Fruit fly (Drosophila melanogaster): Measurements from ENCODE around the gene CG9522.

dm6 chrX:14844657-14845056 lies 4.0 kb downstream of the CG9522 start, which contains the start of gene CG12539:
- no peak for TF ChIP-seq CG12605 (GFP tag; IDR thresholded peaks at IDR 0.05)
- TF ChIP-seq EcR (GFP tag; optimal IDR thresholded peaks at IDR 0.05), result no peak
- TF ChIP-seq CG9948 (tag; optimal IDR thresholded peaks at IDR 0.05), result no peak
- TF ChIP-seq Snoo (tag; optimal IDR thresholded peaks at IDR 0.05), result no peak
- TF ChIP-seq CG4496 (GFP tag; IDR thresholded peaks at IDR 0.05), result no peak
- no peak for TF ChIP-seq CG15710 (tag; optimal IDR thresholded peaks at IDR 0.05)
